Fruit fly (Drosophila melanogaster) whole organism, pupa: ENCODE data around the gene nwk.

Experiments
- CG14655 ChIP-seq: fragments of 200-800 bp; sonication (Bioruptor generic); optimal IDR thresholded peaks from 3 replicates; lab custom pipeline; 2017; ENCODE audit warnings: mild to moderate bottlenecking, missing biosample characterization, missing genetic modification reagents, missing genetic modification characterization
- CG15710 ChIP-seq: fragments of 200-800 bp; sonication (Bioruptor generic); optimal IDR thresholded peaks from 2 replicates; lab custom pipeline; 2018; ENCODE audit warnings: missing biosample characterization, mild to moderate bottlenecking, missing genetic modification characterization, moderate library complexity
- CG17806 ChIP-seq: fragments of 200-800 bp; sonication (Bioruptor generic); optimal IDR thresholded peaks from 2 replicates; lab custom pipeline; 2018; ENCODE audit warnings: missing biosample characterization, mild to moderate bottlenecking, missing genetic modification characterization, moderate library complexity
- CG32121 ChIP-seq: fragments of 200-800 bp; sonication (Bioruptor generic); IDR thresholded peaks from 2 replicates; pipeline ENCODE4 v1.3.6; 2022; ENCODE audit warnings: missing biosample characterization, missing genetic modification characterization
- CG34367 ChIP-seq: fragments of 200-800 bp; sonication (Bioruptor generic); optimal IDR thresholded peaks from 2 replicates; lab custom pipeline; 2018; ENCODE audit warnings: missing biosample characterization, mild to moderate bottlenecking, missing genetic modification characterization
- CG8301 ChIP-seq: fragments of 200-800 bp; sonication (Bioruptor generic); optimal IDR thresholded peaks from 2 replicates; lab custom pipeline; 2018; ENCODE audit warnings: missing biosample characterization, mild to moderate bottlenecking, missing genetic modification characterization
- D1 ChIP-seq: fragments of 200-800 bp; sonication (Bioruptor generic); optimal IDR thresholded peaks from 2 replicates; lab custom pipeline; 2018; ENCODE audit warnings: missing biosample characterization, mild to moderate bottlenecking, missing genetic modification characterization, moderate library complexity
- Ets98B ChIP-seq: fragments of 200-800 bp; sonication (Bioruptor generic); IDR thresholded peaks from 2 replicates; pipeline ENCODE4 v1.3.6; 2022; ENCODE audit warnings: missing biosample characterization, missing genetic modification characterization
- Snoo ChIP-seq: fragments of 200-800 bp; sonication (Bioruptor generic); optimal IDR thresholded peaks from 3 replicates; lab custom pipeline; 2017; ENCODE audit warnings: missing biosample characterization, mild to moderate bottlenecking, missing genetic modification characterization, inconsistent platforms
- fd96Ca ChIP-seq: fragments of 200-800 bp; sonication (Bioruptor generic); IDR thresholded peaks from 3 replicates; pipeline ENCODE4 v1.3.6; 2022; ENCODE audit warnings: missing biosample characterization, missing genetic modification characterization
- gl ChIP-seq: fragments of 200-800 bp; sonication (Bioruptor generic); optimal IDR thresholded peaks from 2 replicates; lab custom pipeline; 2018; ENCODE audit warnings: missing biosample characterization, mild to moderate bottlenecking, missing genetic modification characterization
- rn ChIP-seq: fragments of 200-800 bp; sonication (Bioruptor generic); IDR thresholded peaks from 2 replicates; pipeline ENCODE4 v1.3.6; 2022; ENCODE audit warnings: missing biosample characterization, missing genetic modification characterization

- no peak for TF ChIP-seq Ets98B
- no peak for TF ChIP-seq CG8301 (tag; lab: Kevin White, UChicago)
- no peak for TF ChIP-seq CG34367 (tag; lab: Kevin White, UChicago)
- TF ChIP-seq rn = no peak
- no peak for TF ChIP-seq gl
- no peak for TF ChIP-seq Snoo (tag; lab: Kevin White, UChicago)
- TF ChIP-seq CG14655 = no peak
- no peak for TF ChIP-seq CG17806 (tag; lab: Kevin White, UChicago)
- no peak for TF ChIP-seq D1 (tag; lab: Kevin White, UChicago)
- no peak for TF ChIP-seq fd96Ca
- no peak for TF ChIP-seq CG15710
- TF ChIP-seq CG32121 = no peak
Observed at dm6 chr3L:9095704-9096103, 42.0 kb upstream of the nwk start.
